Fruit fly (Drosophila melanogaster) whole organism, prepupa: Measurements from ENCODE around the gene CG33322.

Experiments
- Blimp-1 ChIP-seq: fragments of 200-800 bp; sonication (Bioruptor generic); optimal IDR thresholded peaks from 3 replicates; lab custom pipeline; 2017; ENCODE audit warnings: missing biosample characterization, missing genetic modification characterization, mild to moderate bottlenecking, moderate library complexity, missing genetic modification reagents
- CG10631 ChIP-seq: fragments of 200-800 bp; sonication (Bioruptor generic); optimal IDR thresholded peaks from 2 replicates; lab custom pipeline; 2016; ENCODE audit warnings: missing biosample characterization, missing genetic modification characterization
- CG10669 ChIP-seq: fragments of 200-800 bp; sonication (Bioruptor generic); optimal IDR thresholded peaks from 3 replicates; lab custom pipeline; 2018; ENCODE audit warnings: missing biosample characterization, mild to moderate bottlenecking, missing genetic modification characterization, moderate library complexity
- CG11294 ChIP-seq: fragments of 200-800 bp; sonication (Bioruptor generic); IDR thresholded peaks from 2 replicates; pipeline ENCODE4 v1.3.6; 2022; ENCODE audit warnings: missing biosample characterization, missing genetic modification characterization
- CG11762 ChIP-seq: fragments of 200-800 bp; sonication (Bioruptor generic); optimal IDR thresholded peaks from 3 replicates; lab custom pipeline; 2016; ENCODE audit warnings: missing biosample characterization, missing genetic modification characterization; ENCODE audit not compliant: insufficient read depth
- CG11902 ChIP-seq: fragments of 200-800 bp; sonication (Bioruptor generic); optimal IDR thresholded peaks from 3 replicates; lab custom pipeline; 2016; ENCODE audit warnings: missing biosample characterization, missing genetic modification characterization
- CG15336 ChIP-seq: fragments of 200-800 bp; sonication (Bioruptor generic); IDR thresholded peaks from 2 replicates; pipeline ENCODE4 v1.3.6; 2022; ENCODE audit warnings: missing biosample characterization, missing genetic modification characterization
- CG1621 ChIP-seq: fragments of 200-800 bp; sonication (Bioruptor generic); optimal IDR thresholded peaks from 3 replicates; lab custom pipeline; 2018; ENCODE audit warnings: missing biosample characterization, mild to moderate bottlenecking, missing genetic modification characterization
- CG16779 ChIP-seq: fragments of 200-800 bp; sonication (Bioruptor generic); optimal IDR thresholded peaks from 3 replicates; lab custom pipeline; 2017; ENCODE audit warnings: missing biosample characterization, mild to moderate bottlenecking, missing genetic modification characterization
- CG3032 ChIP-seq: fragments of 200-800 bp; optimal IDR thresholded peaks from 2 replicates; lab custom pipeline; 2019; ENCODE audit warnings: missing biosample characterization, mild to moderate bottlenecking, missing genetic modification characterization, moderate library complexity
- CG31627 ChIP-seq: fragments of 200-800 bp; sonication (Bioruptor generic); optimal IDR thresholded peaks from 3 replicates; lab custom pipeline; 2016; ENCODE audit warnings: missing biosample characterization, missing genetic modification characterization
- CG32006 ChIP-seq: fragments of 200-800 bp; sonication (Bioruptor generic); optimal IDR thresholded peaks from 3 replicates; lab custom pipeline; 2017; ENCODE audit warnings: missing biosample characterization, mild to moderate bottlenecking, missing genetic modification characterization
- CG34406 ChIP-seq: fragments of 200-800 bp; sonication (Bioruptor generic); optimal IDR thresholded peaks from 3 replicates; lab custom pipeline; 2016; ENCODE audit warnings: missing biosample characterization, missing genetic modification characterization
- CG3919 ChIP-seq: fragments of 200-800 bp; sonication (Bioruptor generic); optimal IDR thresholded peaks from 3 replicates; lab custom pipeline; 2016; ENCODE audit warnings: missing biosample characterization, missing genetic modification characterization
- CG4318 ChIP-seq: fragments of 200-800 bp; sonication (Bioruptor generic); optimal IDR thresholded peaks from 3 replicates; lab custom pipeline; 2017; ENCODE audit warnings: missing biosample characterization, mild to moderate bottlenecking, missing genetic modification characterization
- CG6276 ChIP-seq: fragments of 200-800 bp; sonication (Bioruptor generic); optimal IDR thresholded peaks from 2 replicates; lab custom pipeline; 2017; ENCODE audit warnings: missing biosample characterization, mild to moderate bottlenecking, missing genetic modification characterization
- CG6854 ChIP-seq: fragments of 200-800 bp; sonication (Bioruptor generic); optimal IDR thresholded peaks from 2 replicates; lab custom pipeline; 2017; ENCODE audit warnings: missing biosample characterization, mild to moderate bottlenecking, missing genetic modification characterization
- CG7368 ChIP-seq: fragments of 200-800 bp; sonication (Bioruptor generic); optimal IDR thresholded peaks from 3 replicates; lab custom pipeline; 2016; ENCODE audit warnings: missing biosample characterization, missing genetic modification characterization
- CG8119 ChIP-seq: fragments of 200-800 bp; sonication (Bioruptor generic); IDR thresholded peaks from 3 replicates; pipeline ENCODE4 v1.3.6; 2022; ENCODE audit warnings: missing biosample characterization, missing genetic modification characterization
- CG8319 ChIP-seq: fragments of 200-800 bp; sonication (Bioruptor generic); optimal IDR thresholded peaks from 3 replicates; lab custom pipeline; 2016; ENCODE audit warnings: missing biosample characterization, missing genetic modification characterization
- CG8632 ChIP-seq: fragments of 200-800 bp; sonication (Bioruptor generic); optimal IDR thresholded peaks from 3 replicates; lab custom pipeline; 2016; ENCODE audit warnings: missing biosample characterization, missing genetic modification characterization
- CG9139 ChIP-seq: fragments of 200-800 bp; sonication (Bioruptor generic); optimal IDR thresholded peaks from 3 replicates; lab custom pipeline; 2017; ENCODE audit warnings: missing biosample characterization, mild to moderate bottlenecking, missing genetic modification characterization
- Eip78C ChIP-seq: fragments of 200-800 bp; sonication (Bioruptor generic); peaks from one replicate; lab custom pipeline; 2016; ENCODE audit warnings: missing biosample characterization, missing genetic modification characterization
- Eip93F ChIP-seq: fragments of 200-800 bp; sonication (Bioruptor generic); optimal IDR thresholded peaks from 2 replicates; lab custom pipeline; 2016; ENCODE audit warnings: missing biosample characterization, mild to moderate bottlenecking, missing genetic modification characterization
- Ets96B ChIP-seq: fragments of 200-800 bp; optimal IDR thresholded peaks from 2 replicates; lab custom pipeline; 2019; ENCODE audit warnings: missing biosample characterization, mild to moderate bottlenecking, missing genetic modification characterization, moderate library complexity
- Gug ChIP-seq: fragments of 200-800 bp; sonication (Bioruptor generic); IDR thresholded peaks from 2 replicates; pipeline ENCODE4 v1.3.6; 2022; ENCODE audit warnings: missing biosample characterization, missing genetic modification characterization
- Hr39 ChIP-seq: fragments of 200-800 bp; sonication (Bioruptor generic); optimal IDR thresholded peaks from 2 replicates; lab custom pipeline; 2016; ENCODE audit warnings: missing biosample characterization, missing genetic modification characterization
- Hr4 ChIP-seq: fragments of 200-800 bp; sonication (Bioruptor generic); optimal IDR thresholded peaks from 3 replicates; lab custom pipeline; 2016; ENCODE audit warnings: missing biosample characterization, missing genetic modification characterization
- Lpt ChIP-seq: fragments of 200-800 bp; sonication (Bioruptor generic); optimal IDR thresholded peaks from 3 replicates; lab custom pipeline; 2016; ENCODE audit warnings: missing biosample characterization, missing genetic modification characterization
- Met ChIP-seq: fragments of 200-800 bp; sonication (Bioruptor generic); optimal IDR thresholded peaks from 3 replicates; lab custom pipeline; 2016; ENCODE audit warnings: missing biosample characterization, missing genetic modification characterization
- OdsH ChIP-seq: fragments of 200-800 bp; sonication (Bioruptor generic); optimal IDR thresholded peaks from 3 replicates; lab custom pipeline; 2016; ENCODE audit warnings: missing biosample characterization, missing genetic modification characterization
- Smox ChIP-seq: fragments of 200-800 bp; sonication (Bioruptor generic); optimal IDR thresholded peaks from 3 replicates; lab custom pipeline; 2016; ENCODE audit warnings: missing biosample characterization, missing genetic modification characterization
- Sox102F ChIP-seq: fragments of 200-800 bp; sonication (Bioruptor generic); optimal IDR thresholded peaks from 2 replicates; lab custom pipeline; 2016; ENCODE audit warnings: missing biosample characterization, mild to moderate bottlenecking, missing genetic modification characterization
- Sox14 ChIP-seq: fragments of 200-800 bp; sonication (Bioruptor generic); optimal IDR thresholded peaks from 3 replicates; lab custom pipeline; 2016; ENCODE audit warnings: missing biosample characterization, missing genetic modification characterization
- Sox15 ChIP-seq: fragments of 200-800 bp; sonication (Bioruptor generic); optimal IDR thresholded peaks from 3 replicates; lab custom pipeline; 2016; ENCODE audit warnings: missing biosample characterization, missing genetic modification characterization
- achi ChIP-seq: fragments of 200-800 bp; sonication (Bioruptor generic); optimal IDR thresholded peaks from 3 replicates; lab custom pipeline; 2016; ENCODE audit warnings: missing biosample characterization, missing genetic modification characterization
- cyc ChIP-seq: fragments of 200-800 bp; sonication (Bioruptor generic); optimal IDR thresholded peaks from 3 replicates; lab custom pipeline; 2016; ENCODE audit warnings: missing biosample characterization, missing genetic modification characterization
- dac ChIP-seq: fragments of 200-800 bp; sonication (Bioruptor generic); optimal IDR thresholded peaks from 2 replicates; lab custom pipeline; 2017; ENCODE audit warnings: missing biosample characterization, mild to moderate bottlenecking, missing genetic modification characterization
- dsx ChIP-seq: fragments of 200-800 bp; optimal IDR thresholded peaks from 3 replicates; lab custom pipeline; 2019; ENCODE audit warnings: missing biosample characterization, mild to moderate bottlenecking, missing genetic modification characterization, moderate library complexity; ENCODE audit not compliant: poor library complexity, severe bottlenecking
- eg ChIP-seq: fragments of 200-800 bp; sonication (Bioruptor generic); IDR thresholded peaks from 3 replicates; pipeline ENCODE4 v1.3.6; 2022; ENCODE audit warnings: missing biosample characterization, missing genetic modification characterization
- esn ChIP-seq: fragments of 200-800 bp; sonication (Bioruptor generic); optimal IDR thresholded peaks from 2 replicates; lab custom pipeline; 2016; ENCODE audit warnings: missing biosample characterization, mild to moderate bottlenecking, missing genetic modification characterization, moderate library complexity
- fd59A ChIP-seq: fragments of 200-800 bp; sonication (Bioruptor generic); optimal IDR thresholded peaks from 2 replicates; lab custom pipeline; 2017; ENCODE audit warnings: missing biosample characterization, mild to moderate bottlenecking, missing genetic modification characterization, missing genetic modification reagents
- fd85E ChIP-seq: fragments of 200-800 bp; sonication (Bioruptor generic); optimal IDR thresholded peaks from 3 replicates; lab custom pipeline; 2016; ENCODE audit warnings: missing biosample characterization, missing genetic modification characterization
- fkh ChIP-seq: fragments of 200-800 bp; sonication (Bioruptor generic); optimal IDR thresholded peaks from 3 replicates; lab custom pipeline; 2017; ENCODE audit warnings: missing biosample characterization, mild to moderate bottlenecking, missing genetic modification characterization, moderate library complexity
- pdm3 ChIP-seq: fragments of 200-800 bp; sonication (Bioruptor generic); optimal IDR thresholded peaks from 3 replicates; lab custom pipeline; 2016; ENCODE audit warnings: missing biosample characterization, missing genetic modification characterization
- salr ChIP-seq, 2 experiments: fragments of 200-800 bp; sonication (Bioruptor generic); optimal IDR thresholded peaks; 3 replicates each; lab custom pipeline; 2016 to 2018; ENCODE audit warnings: missing biosample characterization in 2 of 2, missing genetic modification characterization in 2 of 2, mild to moderate bottlenecking in 1 of 2
- spab ChIP-seq: fragments of 200-800 bp; sonication (Bioruptor generic); optimal IDR thresholded peaks from 2 replicates; lab custom pipeline; 2017; ENCODE audit warnings: missing biosample characterization, mild to moderate bottlenecking, missing genetic modification characterization, missing genetic modification reagents
- ss ChIP-seq, 2 experiments: fragments of 200-800 bp; sonication (Bioruptor generic); optimal IDR thresholded peaks; 2 replicates in 1 of 2; 3 replicates in 1 of 2; lab custom pipeline; 2017 to 2018; ENCODE audit warnings: mild to moderate bottlenecking in 2 of 2, missing biosample characterization in 2 of 2, missing genetic modification characterization in 2 of 2, moderate library complexity in 1 of 2
- svp ChIP-seq: fragments of 200-800 bp; sonication (Bioruptor generic); peaks from one replicate; lab custom pipeline; 2016; ENCODE audit warnings: missing biosample characterization, missing genetic modification characterization
- topi ChIP-seq: fragments of 200-800 bp; sonication (Bioruptor generic); optimal IDR thresholded peaks from 3 replicates; lab custom pipeline; 2016; ENCODE audit warnings: missing biosample characterization, missing genetic modification characterization

The CG33322 gene

dm6 chr2L:20805624-20806339, 10.3 kb downstream of the CG33322 start:
- TF ChIP-seq esn (GFP tag; lab: Kevin White, UChicago) = peak; percentile 81
- TF ChIP-seq CG11294 (GFP tag; lab: Robert Waterston, UW) = 0 out of 2 replicates have a peak, but pooled peaks have one; percentile 38
- peak; percentile 11 to 38 for TF ChIP-seq salr (GFP tag; optimal IDR thresholded peaks at IDR 0.05; lab: Kevin White, UChicago)
- TF ChIP-seq Ets96B (tag; lab: Kevin White, UChicago) = peak; percentile 49
- peak; percentile 73 for TF ChIP-seq OdsH
- TF ChIP-seq CG31627 = peak; percentile 62
- peak; percentile 71 for TF ChIP-seq achi
- TF ChIP-seq dsx (GFP tag; lab: Kevin White, UChicago) = peak; percentile 51
- peak; percentile 4 for TF ChIP-seq CG11762
- peak; percentile 72 for TF ChIP-seq Met
- TF ChIP-seq Sox102F (GFP tag; lab: Kevin White, UChicago) = peak; percentile 78
- peak; percentile 63 for TF ChIP-seq CG8319 (GFP tag; lab: Kevin White, UChicago)
- peak; percentile 68 for TF ChIP-seq pdm3
- peak; percentile 44 for TF ChIP-seq CG3032
- peak; percentile 73 for TF ChIP-seq Smox (GFP tag; lab: Kevin White, UChicago)
- TF ChIP-seq CG1621 (tag; lab: Kevin White, UChicago) = peak; percentile 31
- TF ChIP-seq CG7368 (GFP tag; lab: Kevin White, UChicago) = no peak
- TF ChIP-seq ss (GFP tag; optimal IDR thresholded peaks at IDR 0.05; lab: Kevin White, UChicago) = peak; percentile 17 to 56
- TF ChIP-seq fkh (GFP tag; lab: Kevin White, UChicago) = peak; percentile 60
- TF ChIP-seq Sox15 = peak; percentile 58
- TF ChIP-seq CG34406 (GFP tag; lab: Kevin White, UChicago) = peak; percentile 68
- TF ChIP-seq Eip78C (GFP tag; lab: Kevin White, UChicago) = peak; percentile 88
- TF ChIP-seq topi (GFP tag; lab: Kevin White, UChicago) = peak; percentile 64
- peak; percentile 34 for TF ChIP-seq Blimp-1
- TF ChIP-seq CG8119 (GFP tag; lab: Robert Waterston, UW) = peak; percentile 76
- TF ChIP-seq CG9139 = peak; percentile 12
- TF ChIP-seq Lpt (GFP tag; lab: Kevin White, UChicago) = peak; percentile 49
- no peak for TF ChIP-seq CG6854
- TF ChIP-seq CG11902 (GFP tag; lab: Kevin White, UChicago) = peak; percentile 60
- peak; percentile 78 for TF ChIP-seq CG32006 (GFP tag; lab: Kevin White, UChicago)
- TF ChIP-seq svp (GFP tag; lab: Kevin White, UChicago) = peak; percentile 91
- TF ChIP-seq Eip93F = peak; percentile 52
- TF ChIP-seq spab = peak; percentile 26
- peak; percentile 69 for TF ChIP-seq CG10631
- peak; percentile 84 for TF ChIP-seq CG15336
- peak; percentile 49 for TF ChIP-seq CG8632
- peak; percentile 40 for TF ChIP-seq dac (GFP tag; lab: Kevin White, UChicago)
- peak; percentile 65 for TF ChIP-seq Sox14
- TF ChIP-seq Hr39 (GFP tag; lab: Kevin White, UChicago) = peak; percentile 55
- peak; percentile 62 for TF ChIP-seq cyc
- no peak for TF ChIP-seq fd85E (GFP tag; lab: Kevin White, UChicago)
- peak; percentile 80 for TF ChIP-seq eg
- TF ChIP-seq CG10669 (GFP tag; lab: Kevin White, UChicago) = peak; percentile 62
- TF ChIP-seq Gug (GFP tag; lab: Robert Waterston, UW) = peak; percentile 63
- TF ChIP-seq CG3919 (GFP tag; lab: Kevin White, UChicago) = peak; percentile 73
- peak; percentile 38 for TF ChIP-seq CG4318 (GFP tag; lab: Kevin White, UChicago)
- peak; percentile 16 for TF ChIP-seq fd59A (GFP tag; lab: Kevin White, UChicago)
- peak; percentile 65 for TF ChIP-seq CG6276 (GFP tag; lab: Kevin White, UChicago)
- peak; percentile 72 for TF ChIP-seq Hr4
- TF ChIP-seq CG16779 = peak; percentile 49
